Fruit fly (Drosophila melanogaster): ENCODE results near the gene CG4666.

dm6 chrX:6077043-6077547 lies 491 bp downstream of the CG4666 start:
- TF ChIP-seq CG18262 (tag; optimal IDR thresholded peaks at IDR 0.05) (peak; percentile 49), YL-1 (GFP tag; optimal IDR thresholded peaks at IDR 0.05) (no peak), insv (GFP tag; optimal IDR thresholded peaks at IDR 0.05) (no peak), CG12299 (tag; optimal IDR thresholded peaks at IDR 0.05) (peak; percentile 2), CG8388 (GFP tag; optimal IDR thresholded peaks at IDR 0.05) (peak; percentile 45), Hmr (GFP tag; optimal IDR thresholded peaks at IDR 0.05) (no peak), CG9797 (GFP tag; optimal IDR thresholded peaks at IDR 0.05) (no peak), CG10147 (GFP tag; optimal IDR thresholded peaks at IDR 0.05) (no peak)
